Fruit fly (Drosophila melanogaster): Measurements from ENCODE around the gene epsilonCOP.

epsilonCOP gene

DNA sequence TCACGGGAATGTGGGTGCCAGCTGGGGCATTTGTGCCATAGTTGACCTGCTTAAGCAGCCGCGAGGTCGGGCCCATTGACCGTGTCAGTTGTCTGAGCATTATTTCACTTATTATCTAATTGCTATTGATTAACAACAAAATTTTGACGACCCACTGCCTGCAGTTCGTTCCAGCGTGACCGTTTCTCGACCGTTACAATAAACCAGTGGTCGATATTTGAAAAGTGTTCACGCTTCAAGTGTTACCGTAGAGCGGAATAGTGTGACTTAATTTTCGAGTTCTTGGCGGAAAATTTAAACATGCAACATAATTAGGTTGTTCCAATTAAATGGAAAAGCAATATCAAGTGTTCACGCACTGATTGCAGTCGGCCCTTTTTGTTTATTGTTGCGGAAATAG, 21.4 kb upstream of the epsilonCOP start, which contains the start of gene HemK1 (continued):
- TF ChIP-seq CG8478 (optimal IDR thresholded peaks at IDR 0.05) (no peak), Meics (GFP tag; optimal IDR thresholded peaks at IDR 0.05) (no peak), CG12155 (GFP tag; optimal IDR thresholded peaks at IDR 0.05) (no peak), Mrtf (GFP tag; IDR thresholded peaks at IDR 0.05) (no peak), ftz-f1 (GFP tag; optimal IDR thresholded peaks at IDR 0.05) (peak; percentile 97), CG8290 (GFP tag; optimal IDR thresholded peaks at IDR 0.05) (no peak), CG8290 (tag; optimal IDR thresholded peaks at IDR 0.05) (peak in 1 of 2 experiments; percentile 80), CG4617 (GFP tag; optimal IDR thresholded peaks at IDR 0.05; ENCODE audit: borderline replicate concordance) (peak; percentile 55), abd-A (tag; optimal IDR thresholded peaks at IDR 0.05) (peak; percentile 29), trh (GFP tag; optimal IDR thresholded peaks at IDR 0.05) (no peak), CG13624 (GFP tag; optimal IDR thresholded peaks at IDR 0.05) (peak; percentile 9), CG1529 (GFP tag; optimal IDR thresholded peaks at IDR 0.05) (no peak), CG17186 (GFP tag; optimal IDR thresholded peaks at IDR 0.05) (peak; percentile 45), E2f1 (GFP tag; IDR thresholded peaks at IDR 0.05) (no peak), CG2120 (GFP tag; optimal IDR thresholded peaks at IDR 0.05) (no peak), zfh2 (GFP tag; optimal IDR thresholded peaks at IDR 0.05) (peak; percentile 4), BEAF-32 (GFP tag; optimal IDR thresholded peaks at IDR 0.05) (peak; percentile 69), CG31441 (GFP tag; IDR thresholded peaks at IDR 0.05) (no peak), ato (GFP tag; IDR thresholded peaks at IDR 0.05; ENCODE audit: partially characterized antibody) (0 out of 2 replicates have a peak, but pooled peaks have one; percentile 45), Lhr (GFP tag; optimal IDR thresholded peaks at IDR 0.05) (peak; percentile 43), grau (tag; optimal IDR thresholded peaks at IDR 0.05) (peak; percentile 21), CG10431 (GFP tag; optimal IDR thresholded peaks at IDR 0.05) (no peak), ci (GFP tag; IDR thresholded peaks at IDR 0.05) (0 out of 3 replicates have a peak, but pooled peaks have one; percentile 34), CG6791 (GFP tag; IDR thresholded peaks at IDR 0.05; ENCODE audit: partially characterized antibody) (peak; percentile 42; the same call in 1 of the 3 replicates), CG16863 (GFP tag; optimal IDR thresholded peaks at IDR 0.05) (no peak), D (optimal IDR thresholded peaks at IDR 0.05) (no peak), D (GFP tag; optimal IDR thresholded peaks at IDR 0.05) (no peak), chn (GFP tag; optimal IDR thresholded peaks at IDR 0.05) (peak; percentile 19), kah (GFP tag; optimal IDR thresholded peaks at IDR 0.05) (peak; percentile 33), CG3726 (GFP tag; IDR thresholded peaks at IDR 0.05) (no peak), Sin3A (optimal IDR thresholded peaks at IDR 0.05) (peak; percentile 43), ranshi (GFP tag; IDR thresholded peaks at IDR 0.05) (no peak), Hmr (GFP tag; optimal IDR thresholded peaks at IDR 0.05) (peak; percentile 46), Six4 (GFP tag; optimal IDR thresholded peaks at IDR 0.05) (no peak), Dad (GFP tag; optimal IDR thresholded peaks at IDR 0.05) (peak; percentile 21), CG13424 (tag; optimal IDR thresholded peaks at IDR 0.05) (no peak), CG9932 (GFP tag; IDR thresholded peaks at IDR 0.05) (0 out of 2 replicates have a peak, but pooled peaks have one; percentile 30), gem (tag; optimal IDR thresholded peaks at IDR 0.05) (no peak), CG11696 (GFP tag; IDR thresholded peaks at IDR 0.05) (no peak), Elba2 (GFP tag; optimal IDR thresholded peaks at IDR 0.05) (no peak), Dp (GFP tag; optimal IDR thresholded peaks at IDR 0.05) (peak; percentile 98), Blimp-1 (GFP tag; optimal IDR thresholded peaks at IDR 0.05) (no peak), stwl (tag; optimal IDR thresholded peaks at IDR 0.05) (peak; percentile 66), ewg (GFP tag; optimal IDR thresholded peaks at IDR 0.05) (no peak), mirr (GFP tag; optimal IDR thresholded peaks at IDR 0.05) (peak; percentile 0), Dbx (GFP tag; IDR thresholded peaks at IDR 0.05) (peak; percentile 36; the same call in 1 of the 3 replicates), CG3847 (GFP tag; IDR thresholded peaks at IDR 0.05) (peak; percentile 57), D19A (tag; optimal IDR thresholded peaks at IDR 0.05) (no peak), exex (tag; optimal IDR thresholded peaks at IDR 0.05) (peak; percentile 17), H2.0 (GFP tag; IDR thresholded peaks at IDR 0.05) (no peak), HLH3B (GFP tag; IDR thresholded peaks at IDR 0.05) (no peak), Rfx (GFP tag; IDR thresholded peaks at IDR 0.05) (peak; percentile 40; the same call in 1 of the 2 replicates), CG10959 (GFP tag; IDR thresholded peaks at IDR 0.05) (no peak)

All from whole organism, embryonic.